Fruit fly (Drosophila melanogaster) whole organism, pupa: ENCODE measurements around the gene CG33688.

Experiments used
- CG10348 ChIP-seq: fragments of 200-800 bp; sonication (Bioruptor generic); IDR thresholded peaks from 2 replicates; pipeline ENCODE4 v1.3.6; 2022; ENCODE audit warnings: missing biosample characterization, missing genetic modification characterization
- CG12605 ChIP-seq: fragments of 200-800 bp; sonication (Bioruptor generic); IDR thresholded peaks from 2 replicates; pipeline ENCODE4 v1.3.6; 2022; ENCODE audit warnings: missing biosample characterization, missing genetic modification characterization
- CG13204 ChIP-seq: fragments of 200-800 bp; sonication (Bioruptor generic); optimal IDR thresholded peaks from 2 replicates; lab custom pipeline; 2018; ENCODE audit warnings: missing biosample characterization, mild to moderate bottlenecking, missing genetic modification characterization, moderate library complexity
- CG14655 ChIP-seq: fragments of 200-800 bp; sonication (Bioruptor generic); optimal IDR thresholded peaks from 3 replicates; lab custom pipeline; 2017; ENCODE audit warnings: mild to moderate bottlenecking, missing biosample characterization, missing genetic modification reagents, missing genetic modification characterization
- CG15710 ChIP-seq: fragments of 200-800 bp; sonication (Bioruptor generic); optimal IDR thresholded peaks from 2 replicates; lab custom pipeline; 2018; ENCODE audit warnings: missing biosample characterization, mild to moderate bottlenecking, missing genetic modification characterization, moderate library complexity
- CG17806 ChIP-seq: fragments of 200-800 bp; sonication (Bioruptor generic); optimal IDR thresholded peaks from 2 replicates; lab custom pipeline; 2018; ENCODE audit warnings: missing biosample characterization, mild to moderate bottlenecking, missing genetic modification characterization, moderate library complexity
- CG32121 ChIP-seq: fragments of 200-800 bp; sonication (Bioruptor generic); IDR thresholded peaks from 2 replicates; pipeline ENCODE4 v1.3.6; 2022; ENCODE audit warnings: missing biosample characterization, missing genetic modification characterization
- CG34367 ChIP-seq: fragments of 200-800 bp; sonication (Bioruptor generic); optimal IDR thresholded peaks from 2 replicates; lab custom pipeline; 2018; ENCODE audit warnings: missing biosample characterization, mild to moderate bottlenecking, missing genetic modification characterization
- CG4496 ChIP-seq: fragments of 200-800 bp; sonication (Bioruptor generic); IDR thresholded peaks from 3 replicates; pipeline ENCODE4 v1.3.6; 2022; ENCODE audit warnings: missing biosample characterization, missing genetic modification characterization
- CG8159 ChIP-seq: fragments of 200-800 bp; sonication (Bioruptor generic); optimal IDR thresholded peaks from 3 replicates; lab custom pipeline; 2018; ENCODE audit warnings: missing biosample characterization, mild to moderate bottlenecking, missing genetic modification characterization, moderate library complexity
- CG8301 ChIP-seq: fragments of 200-800 bp; sonication (Bioruptor generic); optimal IDR thresholded peaks from 2 replicates; lab custom pipeline; 2018; ENCODE audit warnings: missing biosample characterization, mild to moderate bottlenecking, missing genetic modification characterization
- CG9948 ChIP-seq: fragments of 200-800 bp; sonication (Bioruptor generic); optimal IDR thresholded peaks from 2 replicates; lab custom pipeline; 2018; ENCODE audit warnings: missing biosample characterization, mild to moderate bottlenecking, missing genetic modification characterization, moderate library complexity
- D1 ChIP-seq: fragments of 200-800 bp; sonication (Bioruptor generic); optimal IDR thresholded peaks from 2 replicates; lab custom pipeline; 2018; ENCODE audit warnings: missing biosample characterization, mild to moderate bottlenecking, missing genetic modification characterization, moderate library complexity
- EcR ChIP-seq: fragments of 200-800 bp; sonication (Bioruptor generic); optimal IDR thresholded peaks from 3 replicates; lab custom pipeline; 2019; ENCODE audit warnings: missing biosample characterization, missing genetic modification characterization, mild to moderate bottlenecking, moderate library complexity, missing genetic modification reagents
- Ets98B ChIP-seq: fragments of 200-800 bp; sonication (Bioruptor generic); IDR thresholded peaks from 2 replicates; pipeline ENCODE4 v1.3.6; 2022; ENCODE audit warnings: missing biosample characterization, missing genetic modification characterization
- Pif1A ChIP-seq: fragments of 200-800 bp; sonication (Bioruptor generic); optimal IDR thresholded peaks from 3 replicates; lab custom pipeline; 2016; ENCODE audit warnings: missing biosample characterization, missing genetic modification characterization
- Pif1B ChIP-seq: fragments of 200-800 bp; sonication (Bioruptor generic); optimal IDR thresholded peaks from 3 replicates; lab custom pipeline; 2016; ENCODE audit warnings: missing biosample characterization, missing genetic modification characterization
- Snoo ChIP-seq: fragments of 200-800 bp; sonication (Bioruptor generic); optimal IDR thresholded peaks from 3 replicates; lab custom pipeline; 2017; ENCODE audit warnings: missing biosample characterization, mild to moderate bottlenecking, missing genetic modification characterization, inconsistent platforms
- fd96Ca ChIP-seq: fragments of 200-800 bp; sonication (Bioruptor generic); IDR thresholded peaks from 3 replicates; pipeline ENCODE4 v1.3.6; 2022; ENCODE audit warnings: missing biosample characterization, missing genetic modification characterization
- gl ChIP-seq: fragments of 200-800 bp; sonication (Bioruptor generic); optimal IDR thresholded peaks from 2 replicates; lab custom pipeline; 2018; ENCODE audit warnings: missing biosample characterization, mild to moderate bottlenecking, missing genetic modification characterization
- rn ChIP-seq: fragments of 200-800 bp; sonication (Bioruptor generic); IDR thresholded peaks from 2 replicates; pipeline ENCODE4 v1.3.6; 2022; ENCODE audit warnings: missing biosample characterization, missing genetic modification characterization

The CG33688 gene

DNA sequence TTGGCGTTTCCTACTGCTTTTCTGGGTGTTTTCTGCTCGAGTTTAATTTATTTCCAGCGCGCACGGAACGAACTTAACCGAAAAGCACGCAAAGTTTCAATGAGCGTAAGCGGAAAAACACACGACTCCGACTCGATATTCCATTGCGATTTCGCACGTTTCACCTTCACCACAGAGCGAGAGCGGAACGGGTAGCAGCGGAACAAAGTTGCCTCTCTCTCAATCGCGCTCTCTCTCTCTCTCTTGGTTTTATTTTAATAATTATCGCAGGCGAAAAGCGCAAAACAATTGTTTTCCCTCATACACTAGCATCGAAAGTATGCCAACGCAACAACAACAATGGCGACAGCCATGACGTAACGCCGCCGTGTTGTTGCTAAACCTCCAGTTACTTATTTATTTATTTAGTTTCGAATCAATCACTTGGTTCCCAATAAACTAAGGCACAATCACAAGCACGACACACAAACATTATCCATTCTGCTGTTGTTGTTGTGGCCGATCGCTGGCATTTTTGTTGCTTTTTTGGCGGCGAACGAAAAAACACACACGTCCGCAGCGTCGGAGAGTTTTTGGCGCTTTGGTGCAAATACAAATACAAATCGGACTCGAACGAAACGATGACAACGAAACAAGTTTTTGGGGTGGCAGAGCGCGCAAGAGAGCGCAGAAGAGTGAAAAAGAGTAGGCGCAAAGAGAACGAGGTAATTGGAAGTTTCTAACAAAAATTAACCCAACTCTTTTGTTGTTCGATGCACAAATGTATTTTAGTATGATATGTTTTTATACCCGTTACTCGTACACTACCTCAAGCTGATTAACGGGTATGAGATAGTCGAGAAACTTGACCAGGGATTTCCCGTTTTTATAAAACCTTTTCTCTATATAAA is 34.6 kb upstream of the CG33688 start, which contains the start of gene CG5151:
Gene CG5151, minus strand, starts transcription at position 552 of the 890 bp plus-strand sequence.
- TF ChIP-seq CG15710 (tag; lab: Kevin White, UChicago): peak; percentile 23
- peak; percentile 57; the same call in 2 of the 3 replicates for TF ChIP-seq CG4496
- peak; percentile 0 for TF ChIP-seq CG17806
- peak; percentile 44 for TF ChIP-seq gl (tag; lab: Kevin White, UChicago)
- TF ChIP-seq CG12605 (GFP tag; lab: Robert Waterston, UW): peak; percentile 70
- peak; percentile 58 for TF ChIP-seq Pif1A (GFP tag; lab: Kevin White, UChicago)
- TF ChIP-seq rn: no peak
- TF ChIP-seq CG13204 (GFP tag; lab: Kevin White, UChicago): peak; percentile 66
- 0 out of 3 replicates have a peak, but pooled peaks have one; percentile 10 for TF ChIP-seq fd96Ca (GFP tag; lab: Robert Waterston, UW)
- peak; percentile 63 for TF ChIP-seq Ets98B (GFP tag; lab: Robert Waterston, UW)
- no peak for TF ChIP-seq CG9948 (tag; lab: Kevin White, UChicago)
- TF ChIP-seq CG10348: no peak
- TF ChIP-seq CG8159: peak; percentile 40
- TF ChIP-seq EcR (GFP tag; lab: Kevin White, UChicago): peak; percentile 65
- peak; percentile 62 for TF ChIP-seq CG14655 (GFP tag; lab: Kevin White, UChicago)
- TF ChIP-seq CG32121 (GFP tag; lab: Robert Waterston, UW): no peak
- no peak for TF ChIP-seq D1 (tag; lab: Kevin White, UChicago)
- TF ChIP-seq CG34367: peak; percentile 27
- TF ChIP-seq Pif1B (GFP tag; lab: Kevin White, UChicago): peak; percentile 56
- peak; percentile 36 for TF ChIP-seq Snoo (tag; lab: Kevin White, UChicago)
- TF ChIP-seq CG8301 (tag; lab: Kevin White, UChicago): peak; percentile 32

DNA sequence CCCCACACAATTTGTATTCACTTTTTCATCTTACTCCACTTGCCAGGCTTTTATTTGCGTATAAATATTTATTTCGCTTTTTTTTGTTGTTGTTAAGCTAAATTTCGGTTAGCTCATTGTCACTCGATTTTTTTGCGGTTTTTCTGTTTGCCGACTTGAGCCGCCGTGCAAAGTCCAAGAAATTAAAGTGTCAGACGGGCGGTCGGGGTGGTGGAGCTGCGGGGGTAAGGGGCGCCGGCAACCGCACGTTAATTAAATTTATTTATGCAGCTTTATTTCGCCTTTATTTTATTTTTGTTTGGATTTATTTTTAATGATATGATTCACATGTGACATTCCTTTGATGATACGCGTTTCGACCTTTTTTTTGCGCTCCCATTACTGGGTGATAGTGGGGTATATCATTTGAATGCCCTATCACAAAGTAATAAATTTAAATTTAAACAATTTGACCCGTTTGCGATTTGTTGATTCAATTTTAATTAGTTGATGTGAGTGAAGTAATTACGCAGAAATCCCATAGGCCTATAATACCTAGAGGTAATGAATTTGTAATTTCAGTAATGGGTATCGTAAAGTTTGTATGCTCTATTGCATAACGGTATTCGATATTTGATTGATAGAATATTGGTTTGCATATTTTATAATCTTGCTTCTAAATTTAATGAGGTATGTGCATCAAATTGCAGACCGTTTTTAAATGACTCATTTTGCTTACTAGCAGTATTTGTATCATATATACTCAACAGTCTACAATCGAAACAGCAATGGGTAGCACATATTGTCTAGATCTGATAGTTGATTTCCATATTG is 33.5 kb upstream of the CG33688 start:
- TF ChIP-seq CG17806 (no peak), fd96Ca (GFP tag; lab: Robert Waterston, UW) (no peak; the same call in 2 of the 3 replicates), Pif1A (GFP tag; lab: Kevin White, UChicago) (no peak), D1 (tag; lab: Kevin White, UChicago) (no peak), CG15710 (tag; lab: Kevin White, UChicago) (no peak), CG14655 (GFP tag; lab: Kevin White, UChicago) (no peak), CG32121 (GFP tag; lab: Robert Waterston, UW) (0 out of 2 replicates have a peak, but pooled peaks have one; percentile 33), Snoo (tag; lab: Kevin White, UChicago) (peak; percentile 86), CG4496 (0 out of 3 replicates have a peak, but pooled peaks have one; percentile 33), gl (tag; lab: Kevin White, UChicago) (no peak), Pif1B (GFP tag; lab: Kevin White, UChicago) (no peak), EcR (GFP tag; lab: Kevin White, UChicago) (no peak), CG8159 (no peak), CG13204 (GFP tag; lab: Kevin White, UChicago) (no peak), CG34367 (no peak)
- TF ChIP-seq, all 21 proteins: peak for 3

DNA sequence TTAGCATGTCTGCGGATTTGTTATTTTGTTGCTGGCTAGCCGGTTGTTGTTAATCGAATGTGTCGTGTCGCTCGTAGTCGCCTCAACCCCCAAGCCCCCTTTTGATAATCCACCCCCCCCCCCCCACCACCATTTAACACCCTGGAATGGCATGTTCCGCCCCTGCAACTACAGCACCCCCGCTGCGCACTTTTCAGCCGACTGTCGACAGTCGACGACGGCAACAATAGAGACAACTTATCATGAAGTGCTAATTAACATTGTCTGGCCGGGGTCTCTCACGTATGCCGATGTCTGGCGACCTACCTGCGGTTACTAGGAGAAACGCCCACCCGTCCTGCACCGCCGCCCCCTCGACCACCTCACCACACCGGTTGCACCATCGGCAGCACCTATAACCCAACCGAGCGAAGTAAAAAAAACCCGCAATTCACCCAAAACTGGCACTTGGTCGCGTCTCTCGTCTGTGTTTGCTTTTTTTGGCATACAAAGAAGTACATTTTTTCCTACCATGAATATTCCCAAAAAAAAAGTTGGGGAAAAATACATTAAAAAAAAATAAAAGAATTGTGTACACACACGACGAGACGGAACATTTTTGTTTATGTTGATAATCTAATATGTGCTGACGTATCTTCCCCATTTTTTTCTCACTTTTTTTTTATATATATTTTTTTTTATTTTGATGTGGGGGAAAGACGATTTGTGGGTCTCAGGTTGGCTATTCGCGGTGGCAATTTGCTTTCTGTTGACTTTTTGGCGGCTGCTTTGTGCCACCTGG is 32.6 kb upstream of the CG33688 start:
- TF ChIP-seq CG13204 (GFP tag; lab: Kevin White, UChicago): peak; percentile 14
- TF ChIP-seq CG34367: no peak
- no peak for TF ChIP-seq CG14655 (GFP tag; lab: Kevin White, UChicago)
- TF ChIP-seq CG4496: no peak
- TF ChIP-seq CG15710 (tag; lab: Kevin White, UChicago): no peak
- TF ChIP-seq CG17806: no peak
- TF ChIP-seq CG32121 (GFP tag; lab: Robert Waterston, UW): 0 out of 2 replicates have a peak, but pooled peaks have one; percentile 16
- TF ChIP-seq Snoo (tag; lab: Kevin White, UChicago): no peak
- no peak for TF ChIP-seq CG9948 (tag; lab: Kevin White, UChicago)
- TF ChIP-seq fd96Ca (GFP tag; lab: Robert Waterston, UW): no peak
- TF ChIP-seq, all 21 proteins: peak for 2

DNA sequence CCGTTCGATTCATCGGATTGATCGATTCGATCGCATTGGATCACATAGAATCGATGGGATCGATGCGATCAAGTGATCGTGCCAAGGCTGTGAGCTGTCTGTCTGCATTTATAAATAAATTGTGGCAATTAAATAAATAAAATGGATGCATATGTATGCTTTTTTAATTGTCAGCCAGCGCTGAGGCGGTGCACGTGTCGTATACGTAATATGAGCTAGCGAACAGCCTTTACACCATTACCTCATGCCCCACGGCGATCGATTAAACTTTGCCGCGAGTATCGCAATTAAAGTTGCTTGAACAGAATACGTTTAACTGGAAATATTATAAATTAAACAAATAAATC is 32.0 kb upstream of the CG33688 start:
- TF ChIP-seq CG14655 (GFP tag; lab: Kevin White, UChicago): no peak
- no peak for TF ChIP-seq Snoo (tag; lab: Kevin White, UChicago)
- TF ChIP-seq Ets98B (GFP tag; lab: Robert Waterston, UW): no peak
- TF ChIP-seq rn: no peak
- no peak for TF ChIP-seq Pif1A (GFP tag; lab: Kevin White, UChicago)
- TF ChIP-seq CG13204 (GFP tag; lab: Kevin White, UChicago): no peak
- no peak for TF ChIP-seq EcR (GFP tag; lab: Kevin White, UChicago)
- TF ChIP-seq CG4496: no peak
